Worm (Caenorhabditis elegans) whole organism, early embryonic: ENCODE results near the gene W05E10.1.

Source experiments
- B0310.2 ChIP-seq: sonication (generic microtip); optimal IDR thresholded peaks from 2 replicates; lab custom pipeline; 2016; ENCODE audit warnings: mild to moderate bottlenecking, missing genetic modification characterization, missing compliant biosample characterization
- F13C5.2 ChIP-seq: sonication (generic microtip); optimal IDR thresholded peaks from 2 replicates; lab custom pipeline; 2017; ENCODE audit warnings: mild to moderate bottlenecking, missing genetic modification characterization, inconsistent platforms, missing compliant biosample characterization
- ama-1 ChIP-seq: fragments of 150-350 bp; optimal IDR thresholded peaks from 2 replicates; lab custom pipeline; 2014
- ceh-36 ChIP-seq: sonication (generic microtip); optimal IDR thresholded peaks from 2 replicates; lab custom pipeline; 2016; ENCODE audit warnings: missing genetic modification characterization, inconsistent platforms, missing compliant biosample characterization
- ets-7 ChIP-seq: sonication (generic microtip); optimal IDR thresholded peaks from 2 replicates; lab custom pipeline; 2016; ENCODE audit warnings: missing genotype, missing genetic modification characterization, missing compliant biosample characterization
- flt-1 ChIP-seq: fragments of 200-800 bp; sonication (Bioruptor generic); IDR thresholded peaks from 2 replicates; pipeline ENCODE4 v1.3.6; 2022; ENCODE audit warnings: missing genetic modification characterization, missing compliant biosample characterization
- hmbx-1 ChIP-seq: sonication (generic microtip); optimal IDR thresholded peaks from 2 replicates; lab custom pipeline; 2016; ENCODE audit warnings: mild to moderate bottlenecking, missing genetic modification characterization, missing compliant biosample characterization
- hnd-1 ChIP-seq: sonication (generic microtip); optimal IDR thresholded peaks from 2 replicates; lab custom pipeline; 2016; ENCODE audit warnings: missing genetic modification characterization, missing compliant biosample characterization
- pes-1 ChIP-seq: fragments of 200-800 bp; sonication (Bioruptor generic); IDR thresholded peaks from 2 replicates; pipeline ENCODE4 v1.3.6; 2022; ENCODE audit warnings: missing genetic modification reagents, missing genetic modification characterization, missing compliant biosample characterization
- scrt-1 ChIP-seq: fragments of 200-800 bp; sonication (Bioruptor generic); IDR thresholded peaks from 2 replicates; pipeline ENCODE4 v1.3.6; 2022; ENCODE audit warnings: missing genetic modification characterization, missing compliant biosample characterization
- sea-1 ChIP-seq: fragments of 200-800 bp; sonication (Bioruptor generic); conservative IDR thresholded peaks from 2 replicates; pipeline ENCODE4 v1.3.6; 2022; ENCODE audit warnings: missing genetic modification characterization, missing compliant biosample characterization
- tbx-11 ChIP-seq: fragments of 200-800 bp; sonication (Bioruptor generic); IDR thresholded peaks from 2 replicates; pipeline ENCODE4 v1.3.6; 2022; ENCODE audit warnings: missing genetic modification characterization, missing compliant biosample characterization
- tbx-37 ChIP-seq: fragments of 200-800 bp; sonication (Bioruptor generic); conservative IDR thresholded peaks from 2 replicates; pipeline ENCODE4 v1.3.6; 2022; ENCODE audit warnings: missing genetic modification reagents, missing genetic modification characterization, missing compliant biosample characterization
- tra-4 ChIP-seq: sonication (generic microtip); optimal IDR thresholded peaks from 2 replicates; lab custom pipeline; 2017; ENCODE audit warnings: missing genetic modification characterization, missing compliant biosample characterization

- no peak for TF ChIP-seq tbx-37 (GFP tag; lab: Robert Waterston, UW)
- TF ChIP-seq tra-4, result no peak
- no peak for TF ChIP-seq sea-1 (GFP tag; lab: Robert Waterston, UW)
- no peak for TF ChIP-seq B0310.2 (tag; lab: Kevin White, UChicago)
- no peak for TF ChIP-seq F13C5.2 (tag; lab: Kevin White, UChicago)
- TF ChIP-seq pes-1, result no peak
- TF ChIP-seq ceh-36 (tag; lab: Kevin White, UChicago), result no peak
- TF ChIP-seq ama-1, result no peak
- TF ChIP-seq tbx-11, result no peak
- no peak for TF ChIP-seq flt-1 (GFP tag; lab: Robert Waterston, UW)
- TF ChIP-seq hnd-1 (tag; lab: Kevin White, UChicago), result no peak
- no peak for TF ChIP-seq hmbx-1
- no peak for TF ChIP-seq scrt-1 (GFP tag; lab: Robert Waterston, UW)
- TF ChIP-seq ets-7 (tag; lab: Kevin White, UChicago), result no peak
Observed at ce11 chrV:11664875-11665384, 26.6 kb downstream of the W05E10.1 start, which contains the start of gene ceh-27.
